Worm (Caenorhabditis elegans): Measurements from ENCODE around the gene end-3.
A peak's percentile ranks its signal among the peaks of the same experiment; 100 is the strongest.

The end-3 gene

DNA sequence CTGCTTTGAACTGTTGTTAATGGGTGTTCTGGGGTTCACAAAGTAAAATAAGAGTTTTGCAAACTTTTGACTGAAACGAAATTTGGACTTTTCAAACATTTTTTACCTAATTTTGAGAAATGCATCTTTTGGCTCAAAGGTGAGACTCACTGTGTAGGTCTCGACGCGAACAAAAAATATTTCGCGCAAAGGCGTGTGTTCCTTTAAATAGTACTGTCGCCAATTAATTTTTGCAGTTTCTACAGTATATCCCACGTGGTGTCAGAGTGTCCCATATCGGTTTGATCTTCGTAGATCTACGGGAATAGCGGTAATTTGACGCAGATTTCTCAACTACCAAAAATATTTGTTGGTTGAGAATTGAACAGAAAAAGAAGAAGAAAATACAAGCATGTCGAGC is 857 bp upstream of the end-3 start (continued):
- no peak for TF ChIP-seq ceh-79 (tag; optimal IDR thresholded peaks at IDR 0.05)
- TF ChIP-seq zim-3 (tag; optimal IDR thresholded peaks at IDR 0.05) = no peak
- no peak for TF ChIP-seq bed-1 (GFP tag; IDR thresholded peaks at IDR 0.05)
- no peak for TF ChIP-seq B0261.1 (tag; optimal IDR thresholded peaks at IDR 0.05)

DNA sequence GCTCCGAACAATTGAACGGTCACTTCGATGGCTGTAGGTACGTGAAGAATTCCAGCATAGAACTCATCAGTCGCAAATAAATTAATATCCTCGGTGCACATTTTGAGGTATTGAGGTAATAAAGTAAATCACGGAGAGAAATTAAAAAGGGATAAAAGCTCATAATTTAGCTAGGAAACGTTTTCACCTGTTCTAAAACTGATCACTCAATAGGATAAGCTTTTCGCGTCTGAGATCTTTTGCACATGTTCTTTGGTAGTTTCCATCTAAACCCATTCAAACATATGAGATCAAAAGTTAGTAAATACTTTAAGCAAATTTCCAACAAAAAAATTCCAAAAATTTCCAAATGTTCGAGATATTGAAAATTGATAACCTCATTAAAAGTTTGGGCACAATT is 3.0 kb downstream of the end-3 start, which contains the start of gene srh-308:
Gene srh-308, minus strand, starts transcription at position 101 of the 400 bp plus-strand sequence.
- TF ChIP-seq hmg-20 (GFP tag; IDR thresholded peaks at IDR 0.05) = no peak
- TF ChIP-seq B0336.3 (GFP tag; IDR thresholded peaks at IDR 0.05) = no peak
- no peak for TF ChIP-seq lin-40 (tag; optimal IDR thresholded peaks at IDR 0.05)
- no peak for TF ChIP-seq let-607 (tag; optimal IDR thresholded peaks at IDR 0.05)
- no peak for TF ChIP-seq snpc-1.1 (tag; optimal IDR thresholded peaks at IDR 0.05; ENCODE audit: insufficient read depth)
- no peak for TF ChIP-seq unc-62 (GFP tag; optimal IDR thresholded peaks at IDR 0.05)
- TF ChIP-seq athp-1 (tag; optimal IDR thresholded peaks at IDR 0.05) = no peak
- no peak for TF ChIP-seq hrde-1 (tag; optimal IDR thresholded peaks at IDR 0.05; ENCODE audit: borderline replicate concordance)
- TF ChIP-seq egl-18 (GFP tag; IDR thresholded peaks at IDR 0.05) = no peak

- no peak for TF ChIP-seq nhr-179 (tag; optimal IDR thresholded peaks at IDR 0.05)
- peak; percentile 40 for TF ChIP-seq nhr-80 (tag; optimal IDR thresholded peaks at IDR 0.05)
- no peak for TF ChIP-seq ztf-18 (tag; optimal IDR thresholded peaks at IDR 0.05)
- no peak for TF ChIP-seq hlh-12 (tag; optimal IDR thresholded peaks at IDR 0.05)
Measured at ce11 chrV:14018640-14019039, 4.1 kb downstream of the end-3 start, which contains the start of the genes mtl-2 and T08G5.1. Gene mtl-2 (minus strand): TSS chrV:14018673. Gene T08G5.1 (plus strand): TSS chrV:14018766.

DNA sequence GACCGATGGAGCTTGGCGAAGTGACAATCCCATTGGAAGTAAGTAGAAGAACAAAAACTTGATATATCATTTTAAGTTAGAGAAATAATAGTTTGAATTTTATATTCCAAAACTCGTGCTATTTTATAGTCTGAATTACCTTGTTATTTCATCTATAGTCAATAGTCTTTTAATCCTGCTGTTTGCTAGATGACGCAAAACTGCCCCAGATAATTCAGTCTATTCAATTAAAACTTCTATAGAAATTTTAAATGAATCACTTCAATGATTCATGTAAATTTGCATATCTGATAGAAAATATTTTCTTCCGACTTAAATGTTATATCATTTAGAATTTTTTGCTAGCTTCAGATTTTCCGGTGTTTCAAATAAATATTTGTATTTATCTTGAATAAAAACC is 8.6 kb downstream of the end-3 start, which contains the start of gene T08G5.15:
Gene T08G5.15, minus strand, starts transcription at position 101 of the 400 bp plus-strand sequence.
- TF ChIP-seq egl-18 (GFP tag; IDR thresholded peaks at IDR 0.05) = no peak

DNA sequence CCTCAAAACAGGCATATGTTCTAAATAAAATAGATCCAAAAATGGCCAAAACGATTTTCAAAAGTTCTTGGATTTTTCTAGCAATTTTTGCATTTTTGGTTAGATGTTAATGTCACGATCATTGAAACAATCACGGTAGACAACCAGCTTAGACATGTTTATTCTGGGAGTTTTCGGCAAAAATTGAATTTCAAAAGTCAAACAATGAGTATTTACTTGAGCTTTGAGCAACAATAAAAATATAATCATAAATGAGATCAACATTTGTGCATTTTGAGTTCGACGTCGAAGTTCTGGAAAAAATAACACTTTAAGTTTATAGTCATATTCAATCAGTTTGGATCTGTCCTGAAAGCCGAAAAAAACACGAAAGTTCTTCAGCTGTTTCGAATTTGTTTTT is 11.7 kb downstream of the end-3 start, which contains the start of gene T08G5.2:
Gene T08G5.2, minus strand, starts transcription at position 101 of the 400 bp plus-strand sequence.
- TF ChIP-seq lin-40 (tag; optimal IDR thresholded peaks at IDR 0.05) (no peak), mxl-1 (tag; optimal IDR thresholded peaks at IDR 0.05) (no peak), die-1 (tag; optimal IDR thresholded peaks at IDR 0.05) (no peak), lin-54 (GFP tag; optimal IDR thresholded peaks at IDR 0.05) (no peak), snpc-4 (GFP tag; optimal IDR thresholded peaks at IDR 0.05) (no peak), snpc-4 (tag; optimal IDR thresholded peaks at IDR 0.05) (no peak), egrh-3 (GFP tag; IDR thresholded peaks at IDR 0.05) (no peak), bed-2 (GFP tag; IDR thresholded peaks at IDR 0.05) (no peak), nfyb-1 (GFP tag; IDR thresholded peaks at IDR 0.05) (no peak), F49E8.2 (tag; optimal IDR thresholded peaks at IDR 0.05; ENCODE audit: insufficient read depth) (no peak)

ce11 chrV:14027384-14027783 is 12.9 kb downstream of the end-3 start, which contains the start of gene T08G5.3:
Gene T08G5.3 (minus strand): TSS chrV:14027484.
- TF ChIP-seq mxl-1 (tag; optimal IDR thresholded peaks at IDR 0.05) = no peak
- no peak for TF ChIP-seq let-526 (GFP tag; IDR thresholded peaks at IDR 0.05)
- TF ChIP-seq madf-8 (GFP tag; conservative IDR thresholded peaks at IDR 0.05) = no peak
- TF ChIP-seq T07F8.4 (tag; optimal IDR thresholded peaks at IDR 0.05) = no peak
- no peak for TF ChIP-seq ZK185.1 (tag; optimal IDR thresholded peaks at IDR 0.05; ENCODE audit: poor library complexity, severe bottlenecking)
- TF ChIP-seq lin-35 (GFP tag; optimal IDR thresholded peaks at IDR 0.05) = no peak
- no peak for TF ChIP-seq xnd-1 (tag; optimal IDR thresholded peaks at IDR 0.05)
- no peak for TF ChIP-seq aptf-3 (GFP tag; IDR thresholded peaks at IDR 0.05)
- no peak for TF ChIP-seq atf-7 (tag; optimal IDR thresholded peaks at IDR 0.05)
- TF ChIP-seq mes-4 (tag; optimal IDR thresholded peaks at IDR 0.05) = no peak
- TF ChIP-seq die-1 (tag; optimal IDR thresholded peaks at IDR 0.05) = no peak
- TF ChIP-seq rcor-1 (GFP tag; IDR thresholded peaks at IDR 0.05) = no peak
- no peak for TF ChIP-seq ztf-6 (GFP tag; IDR thresholded peaks at IDR 0.05)
- no peak for TF ChIP-seq F57C9.4 (tag; optimal IDR thresholded peaks at IDR 0.05)
- no peak for TF ChIP-seq B0035.1 (tag; optimal IDR thresholded peaks at IDR 0.05)
- no peak for TF ChIP-seq zim-3 (tag; optimal IDR thresholded peaks at IDR 0.05)
- no peak for TF ChIP-seq egrh-3 (GFP tag; IDR thresholded peaks at IDR 0.05)
- no peak for TF ChIP-seq ceh-27 (GFP tag; optimal IDR thresholded peaks at IDR 0.05)
- no peak for TF ChIP-seq ccch-3 (GFP tag; optimal IDR thresholded peaks at IDR 0.05)

All from whole organism, young adult.